Fruit fly (Drosophila melanogaster) whole organism, embryonic: ENCODE results near the gene mbm.

Experiments used
- BEAF-32 ChIP-seq: fragments of 200-800 bp; sonication (Bioruptor generic); optimal IDR thresholded peaks from 3 replicates; lab custom pipeline; 2017; ENCODE audit warnings: missing biosample characterization, missing genetic modification characterization, mild to moderate bottlenecking, moderate library complexity, missing genetic modification reagents
- Bteb2 ChIP-seq: fragments of 200-800 bp; sonication (Bioruptor generic); optimal IDR thresholded peaks from 2 replicates; lab custom pipeline; 2016; ENCODE audit warnings: missing biosample characterization, missing genetic modification characterization
- CG11093 ChIP-seq: fragments of 200-800 bp; sonication (Bioruptor generic); IDR thresholded peaks from 3 replicates; pipeline ENCODE4 v1.3.6; 2022; ENCODE audit warnings: missing biosample characterization, missing genetic modification characterization
- CG11398 ChIP-seq: fragments of 200-800 bp; sonication (Bioruptor generic); optimal IDR thresholded peaks from 2 replicates; lab custom pipeline; 2016; ENCODE audit warnings: missing biosample characterization, missing genetic modification characterization
- CG12104 ChIP-seq: fragments of 200-800 bp; sonication (Bioruptor generic); optimal IDR thresholded peaks from 3 replicates; lab custom pipeline; 2016; ENCODE audit warnings: missing biosample characterization, missing genetic modification characterization
- CG12155 ChIP-seq: fragments of 200-800 bp; sonication (Bioruptor generic); optimal IDR thresholded peaks from 3 replicates; lab custom pipeline; 2016; ENCODE audit warnings: missing biosample characterization, missing genetic modification characterization
- CG1233 ChIP-seq: fragments of 200-800 bp; sonication (Bioruptor generic); optimal IDR thresholded peaks from 4 replicates; lab custom pipeline; 2018; ENCODE audit warnings: missing biosample characterization, mild to moderate bottlenecking, missing genetic modification characterization
- CG12659 ChIP-seq: fragments of 200-800 bp; sonication (Bioruptor generic); optimal IDR thresholded peaks from 3 replicates; lab custom pipeline; 2017; ENCODE audit warnings: mild to moderate bottlenecking, missing biosample characterization, missing genetic modification reagents, missing genetic modification characterization
- CG14667 ChIP-seq: fragments of 200-800 bp; sonication (Bioruptor generic); IDR thresholded peaks from 2 replicates; pipeline ENCODE4 v1.3.6; 2022; ENCODE audit warnings: missing biosample characterization, missing genetic modification characterization
- CG1647 ChIP-seq: fragments of 200-800 bp; sonication (Bioruptor generic); optimal IDR thresholded peaks from 3 replicates; lab custom pipeline; 2016; ENCODE audit warnings: missing biosample characterization, missing genetic modification characterization
- CG17385 ChIP-seq: fragments of 200-800 bp; sonication (Bioruptor generic); optimal IDR thresholded peaks from 3 replicates; lab custom pipeline; 2018; ENCODE audit warnings: missing biosample characterization, mild to moderate bottlenecking, missing genetic modification characterization
- CG1792 ChIP-seq: fragments of 200-800 bp; sonication (Bioruptor generic); optimal IDR thresholded peaks from 2 replicates; lab custom pipeline; 2016; ENCODE audit warnings: missing biosample characterization, missing genetic modification characterization
- CG18476 ChIP-seq: fragments of 200-800 bp; sonication (Bioruptor generic); optimal IDR thresholded peaks from 2 replicates; lab custom pipeline; 2016; ENCODE audit warnings: missing biosample characterization, mild to moderate bottlenecking, missing genetic modification characterization
- CG4404 ChIP-seq: fragments of 200-800 bp; sonication (Bioruptor generic); IDR thresholded peaks from 2 replicates; pipeline ENCODE4 v1.3.6; 2022; ENCODE audit warnings: missing biosample characterization, missing genetic modification characterization
- CG4730 ChIP-seq: fragments of 200-800 bp; sonication (Bioruptor generic); IDR thresholded peaks from 2 replicates; pipeline ENCODE4 v1.3.6; 2022; ENCODE audit warnings: missing biosample characterization, missing genetic modification characterization
- CG5245 ChIP-seq: fragments of 200-800 bp; sonication (Bioruptor generic); optimal IDR thresholded peaks from 3 replicates; lab custom pipeline; 2016; ENCODE audit warnings: missing biosample characterization, missing genetic modification characterization
- CG6813 ChIP-seq: fragments of 200-800 bp; sonication (Bioruptor generic); optimal IDR thresholded peaks from 2 replicates; lab custom pipeline; 2017; ENCODE audit warnings: missing biosample characterization, missing genetic modification characterization, mild to moderate bottlenecking, moderate library complexity, missing genetic modification reagents
- CG7357 ChIP-seq: fragments of 200-800 bp; sonication (Bioruptor generic); IDR thresholded peaks from 3 replicates; pipeline ENCODE4 v1.3.6; 2022; ENCODE audit warnings: missing biosample characterization, missing genetic modification characterization
- CG7786 ChIP-seq: fragments of 200-800 bp; sonication (Bioruptor generic); optimal IDR thresholded peaks from 2 replicates; lab custom pipeline; 2016; ENCODE audit warnings: missing biosample characterization, missing genetic modification characterization
- CG8944 ChIP-seq: fragments of 200-800 bp; sonication (Bioruptor generic); optimal IDR thresholded peaks from 3 replicates; lab custom pipeline; 2016; ENCODE audit warnings: missing biosample characterization, missing genetic modification characterization
- CG9797 ChIP-seq: fragments of 200-800 bp; sonication (Bioruptor generic); optimal IDR thresholded peaks from 3 replicates; lab custom pipeline; 2018; ENCODE audit warnings: missing biosample characterization, mild to moderate bottlenecking, missing genetic modification characterization
- CrebB ChIP-seq: fragments of 200-800 bp; sonication (Bioruptor generic); optimal IDR thresholded peaks from 3 replicates; lab custom pipeline; 2018; ENCODE audit warnings: missing biosample characterization, mild to moderate bottlenecking, missing genetic modification characterization
- Dad ChIP-seq: fragments of 200-800 bp; sonication (Bioruptor generic); optimal IDR thresholded peaks from 3 replicates; lab custom pipeline; 2016; ENCODE audit warnings: missing biosample characterization, missing genetic modification characterization
- E2f1 ChIP-seq: fragments of 200-800 bp; sonication (Bioruptor generic); IDR thresholded peaks from 2 replicates; pipeline ENCODE4 v1.3.6; 2022; ENCODE audit warnings: missing biosample characterization, missing genetic modification characterization
- Elba2 ChIP-seq: fragments of 200-800 bp; sonication (Bioruptor generic); optimal IDR thresholded peaks from 3 replicates; lab custom pipeline; 2016; ENCODE audit warnings: missing biosample characterization, missing genetic modification characterization
- GATAe ChIP-seq: fragments of 200-800 bp; sonication (Bioruptor generic); conservative IDR thresholded peaks from 2 replicates; pipeline ENCODE4 v1.3.6; 2022; ENCODE audit warnings: missing biosample characterization, missing genetic modification characterization
- HmgZ ChIP-seq: fragments of 200-800 bp; sonication (Bioruptor generic); optimal IDR thresholded peaks from 2 replicates; lab custom pipeline; 2018; ENCODE audit warnings: missing biosample characterization, mild to moderate bottlenecking, missing genetic modification characterization
- Kr ChIP-seq: fragments of 200-800 bp; sonication (Bioruptor generic); optimal IDR thresholded peaks from 2 replicates; lab custom pipeline; 2017; ENCODE audit warnings: missing biosample characterization, mild to moderate bottlenecking, missing genetic modification characterization
- Lhr ChIP-seq: fragments of 200-800 bp; sonication (Bioruptor generic); optimal IDR thresholded peaks from 3 replicates; lab custom pipeline; 2017; ENCODE audit warnings: mild to moderate bottlenecking, missing biosample characterization, missing genetic modification reagents, missing genetic modification characterization
- Meics ChIP-seq: fragments of 200-800 bp; sonication (Bioruptor generic); optimal IDR thresholded peaks from 2 replicates; lab custom pipeline; 2017; ENCODE audit warnings: missing biosample characterization, mild to moderate bottlenecking, missing genetic modification characterization
- NC2β ChIP-seq: fragments of 200-800 bp; sonication (Bioruptor generic); optimal IDR thresholded peaks from 2 replicates; lab custom pipeline; 2016; ENCODE audit warnings: missing biosample characterization, missing genetic modification characterization
- aop ChIP-seq: fragments of 200-800 bp; sonication (Bioruptor generic); IDR thresholded peaks from 2 replicates; pipeline ENCODE4 v1.3.6; 2022; ENCODE audit warnings: missing biosample characterization, missing genetic modification characterization
- ap ChIP-seq: fragments of 200-800 bp; sonication (Bioruptor generic); IDR thresholded peaks from 2 replicates; pipeline ENCODE4 v1.3.6; 2022; ENCODE audit warnings: missing biosample characterization, missing genetic modification characterization
- ash1 ChIP-seq: fragments of 200-800 bp; sonication (Bioruptor generic); optimal IDR thresholded peaks from 2 replicates; lab custom pipeline; 2018; ENCODE audit warnings: missing biosample characterization, mild to moderate bottlenecking, missing genetic modification characterization
- dmrt11E ChIP-seq: fragments of 200-800 bp; sonication (Bioruptor generic); optimal IDR thresholded peaks from 3 replicates; lab custom pipeline; 2018; ENCODE audit warnings: missing biosample characterization, mild to moderate bottlenecking, missing genetic modification characterization, moderate library complexity
- fu2 ChIP-seq: fragments of 200-800 bp; sonication (Bioruptor generic); optimal IDR thresholded peaks from 2 replicates; lab custom pipeline; 2016; ENCODE audit warnings: missing biosample characterization, missing genetic modification characterization
- grau ChIP-seq: fragments of 200-800 bp; optimal IDR thresholded peaks from 3 replicates; lab custom pipeline; 2019; ENCODE audit warnings: missing biosample characterization, mild to moderate bottlenecking, missing genetic modification characterization, moderate library complexity
- gt ChIP-seq: fragments of 200-800 bp; sonication (Bioruptor generic); IDR thresholded peaks from 2 replicates; pipeline ENCODE4 v1.3.6; 2022; ENCODE audit warnings: missing biosample characterization, missing genetic modification characterization
- h ChIP-seq: fragments of >200 bp; optimal IDR thresholded peaks from 2 replicates; lab custom pipeline; 2017
- inv ChIP-seq: fragments of 200-800 bp; sonication (Bioruptor generic); IDR thresholded peaks from 2 replicates; pipeline ENCODE4 v1.3.6; 2022; ENCODE audit warnings: missing biosample characterization, missing genetic modification characterization; ENCODE audit not compliant: partially characterized antibody
- jigr1 ChIP-seq: fragments of 200-800 bp; sonication (Bioruptor generic); IDR thresholded peaks from 3 replicates; pipeline ENCODE4 v1.3.6; 2022; ENCODE audit warnings: missing biosample characterization, missing genetic modification characterization
- lola ChIP-seq, 3 experiments: fragments of >200 bp in 2 of 3; fragments of 200-800 bp in 1 of 3; sonication (Bioruptor generic) in 1 of 3; optimal IDR thresholded peaks; 2 replicates each; lab custom pipeline; 2017 to 2019; ENCODE audit warnings: missing biosample characterization in 3 of 3, missing genetic modification characterization in 3 of 3, mild to moderate bottlenecking in 1 of 3, moderate library complexity in 1 of 3
- nom ChIP-seq: fragments of 200-800 bp; sonication (Bioruptor generic); optimal IDR thresholded peaks from 2 replicates; lab custom pipeline; 2017; ENCODE audit warnings: missing biosample characterization, missing genetic modification characterization, mild to moderate bottlenecking, moderate library complexity, missing genetic modification reagents
- onecut ChIP-seq: fragments of 200-800 bp; sonication (Bioruptor generic); IDR thresholded peaks from 2 replicates; pipeline ENCODE4 v1.3.6; 2022; ENCODE audit warnings: missing biosample characterization, missing genetic modification characterization
- ro ChIP-seq: fragments of 200-800 bp; sonication (Bioruptor generic); IDR thresholded peaks from 2 replicates; pipeline ENCODE4 v1.3.6; 2022; ENCODE audit warnings: missing biosample characterization, missing genetic modification characterization
- run ChIP-seq: fragments of 200-800 bp; sonication (Bioruptor generic); optimal IDR thresholded peaks from 3 replicates; lab custom pipeline; 2018; ENCODE audit warnings: missing biosample characterization, mild to moderate bottlenecking, missing genetic modification characterization
- sima ChIP-seq: fragments of 200-800 bp; sonication (Bioruptor generic); optimal IDR thresholded peaks from 2 replicates; lab custom pipeline; 2016; ENCODE audit warnings: missing biosample characterization, missing genetic modification characterization
- sqz ChIP-seq: fragments of 200-800 bp; sonication (Bioruptor generic); optimal IDR thresholded peaks from 3 replicates; lab custom pipeline; 2018; ENCODE audit warnings: missing biosample characterization, mild to moderate bottlenecking, missing genetic modification characterization
- ssp ChIP-seq: fragments of 200-800 bp; sonication (Bioruptor generic); IDR thresholded peaks from 2 replicates; pipeline ENCODE4 v1.3.6; 2022; ENCODE audit warnings: missing biosample characterization, missing genetic modification characterization
- tgo ChIP-seq: fragments of 200-800 bp; sonication (Bioruptor generic); IDR thresholded peaks from 3 replicates; pipeline ENCODE4 v1.3.6; 2022; ENCODE audit warnings: missing biosample characterization, missing genetic modification characterization
- trh ChIP-seq: fragments of 200-800 bp; sonication (Bioruptor generic); optimal IDR thresholded peaks from 2 replicates; lab custom pipeline; 2016; ENCODE audit warnings: missing biosample characterization, missing genetic modification characterization
- ttk ChIP-seq: fragments of 200-800 bp; sonication (Bioruptor generic); IDR thresholded peaks from 2 replicates; pipeline ENCODE4 v2.1.2; 2022; ENCODE audit warnings: missing biosample characterization, missing genetic modification characterization

The mbm gene

DNA sequence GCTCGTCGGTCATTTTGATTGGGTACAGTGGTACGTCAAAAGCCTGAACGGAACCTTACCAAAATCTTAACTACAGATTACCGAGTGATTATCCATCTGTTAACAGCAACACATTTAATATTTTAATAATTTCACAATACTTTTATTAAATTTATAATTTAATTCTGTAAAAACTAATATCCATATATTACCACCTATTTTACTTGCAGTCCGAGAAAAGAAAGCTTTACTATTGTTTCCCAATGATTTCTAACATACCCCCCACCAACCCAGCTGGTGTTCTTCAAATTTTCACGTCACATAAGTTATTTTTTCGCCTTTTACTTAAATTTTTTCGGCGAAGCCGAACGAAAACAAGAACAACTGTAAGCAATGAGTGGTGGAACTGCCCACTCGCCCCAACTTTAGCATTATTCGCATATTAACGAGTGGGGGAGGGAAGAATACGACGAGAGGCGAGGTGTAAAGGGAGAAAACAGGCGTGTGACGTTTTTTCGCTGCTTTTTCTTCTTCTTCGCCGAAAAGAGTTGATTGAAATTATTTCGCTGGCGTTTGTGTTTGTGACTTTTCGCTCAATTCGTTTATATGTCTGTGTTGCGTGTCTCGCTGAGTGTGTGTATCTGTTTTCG, 25.6 kb downstream of the mbm start (continued):
- TF ChIP-seq E2f1 (GFP tag; lab: Robert Waterston, UW) (peak; percentile 38; the same call in 1 of the 2 replicates), Elba2 (GFP tag; lab: Kevin White, UChicago) (no peak), Kr (GFP tag; lab: Kevin White, UChicago) (no peak), CrebB (tag; lab: Kevin White, UChicago) (no peak), BEAF-32 (GFP tag; lab: Kevin White, UChicago) (no peak), lola (GFP tag; optimal IDR thresholded peaks at IDR 0.05; lab: Kevin White, UChicago) (peak in 1 of 3 experiments; percentile 27), ttk (no peak), CG1792 (no peak), sima (GFP tag; lab: Kevin White, UChicago) (no peak), h (lab: Kevin White, UChicago) (no peak), run (tag; lab: Kevin White, UChicago) (no peak), ap (GFP tag; lab: Robert Waterston, UW) (no peak), CG7786 (peak; percentile 39), inv (no peak), gt (no peak), Dad (GFP tag; lab: Kevin White, UChicago) (no peak), CG12155 (peak; percentile 99), tgo (GFP tag; lab: Robert Waterston, UW) (peak; percentile 31; the same call in 1 of the 3 replicates), CG18476 (GFP tag; lab: Kevin White, UChicago) (no peak), CG6813 (GFP tag; lab: Kevin White, UChicago) (peak; percentile 59), ssp (GFP tag; lab: Robert Waterston, UW) (no peak), NC2β (GFP tag; lab: Kevin White, UChicago) (no peak), CG1233 (peak; percentile 41), CG9797 (GFP tag; lab: Kevin White, UChicago) (no peak), CG4730 (no peak), ro (GFP tag; lab: Robert Waterston, UW) (no peak), trh (GFP tag; lab: Kevin White, UChicago) (no peak), sqz (GFP tag; lab: Kevin White, UChicago) (no peak), CG8944 (GFP tag; lab: Kevin White, UChicago) (no peak), GATAe (GFP tag; lab: Robert Waterston, UW) (no peak), CG7357 (GFP tag; lab: Robert Waterston, UW) (no peak), grau (tag; lab: Kevin White, UChicago) (peak; percentile 94), CG17385 (peak; percentile 80), aop (GFP tag; lab: Robert Waterston, UW) (no peak), fu2 (GFP tag; lab: Kevin White, UChicago) (no peak), CG5245 (no peak), Bteb2 (GFP tag; lab: Kevin White, UChicago) (no peak), onecut (no peak), CG1647 (GFP tag; lab: Kevin White, UChicago) (no peak), nom (GFP tag; lab: Kevin White, UChicago) (no peak), CG12104 (GFP tag; lab: Kevin White, UChicago) (peak; percentile 0), ash1 (no peak), CG11093 (0 out of 3 replicates have a peak, but pooled peaks have one; percentile 40), dmrt11E (tag; lab: Kevin White, UChicago) (no peak), CG4404 (GFP tag; lab: Robert Waterston, UW) (no peak), CG14667 (GFP tag; lab: Robert Waterston, UW) (no peak), CG12659 (peak; percentile 55), Lhr (GFP tag; lab: Kevin White, UChicago) (no peak), HmgZ (tag; lab: Kevin White, UChicago) (peak; percentile 20), Meics (peak; percentile 84), jigr1 (GFP tag; lab: Robert Waterston, UW) (no peak), CG11398 (GFP tag; lab: Kevin White, UChicago) (no peak)
